Worm (Caenorhabditis elegans): Measurements from ENCODE around the gene pitp-1.

Gene pitp-1

ce11 chrIII:3541093-3541492 lies 11.5 kb upstream of the pitp-1 start:
- TF ChIP-seq aly-1 (tag; optimal IDR thresholded peaks at IDR 0.05) = no peak
- TF ChIP-seq hnd-1 (tag; optimal IDR thresholded peaks at IDR 0.05) = no peak
- no peak for TF ChIP-seq scrt-1 (GFP tag; IDR thresholded peaks at IDR 0.05)
- no peak for TF ChIP-seq F13C5.2 (tag; optimal IDR thresholded peaks at IDR 0.05)
- no peak for TF ChIP-seq ceh-36 (tag; optimal IDR thresholded peaks at IDR 0.05)

- TF ChIP-seq hnd-1 (tag; optimal IDR thresholded peaks at IDR 0.05) (no peak), tbx-37 (GFP tag; conservative IDR thresholded peaks at IDR 0.05) (0 out of 2 replicates have a peak, but pooled peaks have one; percentile 24), B0310.2 (tag; optimal IDR thresholded peaks at IDR 0.05) (no peak), pes-1 (GFP tag; IDR thresholded peaks at IDR 0.05) (peak; percentile 70)
Measured at ce11 chrIII:3540424-3540823, 10.8 kb upstream of the pitp-1 start.

DNA sequence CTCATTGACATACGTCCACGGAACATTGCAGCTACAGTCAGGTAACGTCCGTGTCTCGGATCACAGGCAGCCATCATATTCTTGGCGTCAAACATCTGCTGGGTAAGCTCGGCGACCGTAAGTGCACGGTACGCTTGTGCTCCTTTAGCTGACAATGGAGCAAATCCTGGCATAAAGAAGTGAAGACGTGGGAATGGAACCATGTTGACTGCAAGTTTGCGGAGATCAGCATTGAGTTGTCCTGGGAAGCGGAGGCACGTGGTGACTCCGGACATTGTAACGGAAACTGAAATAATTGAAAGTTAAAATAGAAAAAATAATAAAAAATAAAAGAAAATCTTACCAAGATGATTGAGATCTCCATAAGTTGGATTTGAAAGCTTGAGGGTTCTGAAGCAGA lies 9.9 kb upstream of the pitp-1 start:
- TF ChIP-seq hmg-4 (GFP tag; optimal IDR thresholded peaks at IDR 0.05) (no peak), scrt-1 (GFP tag; IDR thresholded peaks at IDR 0.05) (no peak), hmbx-1 (tag; optimal IDR thresholded peaks at IDR 0.05) (no peak), aly-1 (tag; optimal IDR thresholded peaks at IDR 0.05) (no peak), sea-1 (GFP tag; conservative IDR thresholded peaks at IDR 0.05) (no peak), ama-1 (optimal IDR thresholded peaks at IDR 0.05) (no peak)

DNA sequence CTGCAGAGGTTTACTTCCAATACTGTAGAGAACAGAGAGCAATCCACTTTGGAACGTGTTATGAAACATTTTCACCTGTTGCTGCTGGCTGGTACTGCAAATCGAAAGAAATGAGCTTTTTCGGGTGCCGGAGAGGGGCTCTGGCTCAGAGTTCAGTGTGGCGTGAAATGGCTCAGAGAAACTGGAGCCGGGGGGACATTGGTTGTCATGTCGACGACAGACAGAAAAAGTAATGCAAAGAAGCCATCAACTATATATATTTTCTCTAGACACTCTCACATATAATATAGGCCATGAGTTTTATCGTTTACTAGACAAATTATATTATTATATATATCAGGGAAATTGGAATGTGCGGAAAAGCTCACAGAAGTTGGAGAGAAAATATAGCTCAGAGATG lies 7.8 kb upstream of the pitp-1 start, which contains the start of gene cfap-20:
TSS of gene cfap-20 (minus strand) at position 101 of the 400 bp plus-strand sequence.
- TF ChIP-seq F13C5.2 (tag; optimal IDR thresholded peaks at IDR 0.05) (no peak), sea-1 (GFP tag; conservative IDR thresholded peaks at IDR 0.05) (no peak), scrt-1 (GFP tag; IDR thresholded peaks at IDR 0.05) (no peak), ceh-13 (GFP tag; optimal IDR thresholded peaks at IDR 0.05) (no peak), pes-1 (GFP tag; IDR thresholded peaks at IDR 0.05) (no peak), flt-1 (GFP tag; IDR thresholded peaks at IDR 0.05) (no peak), tbx-37 (GFP tag; conservative IDR thresholded peaks at IDR 0.05) (no peak), aly-1 (tag; optimal IDR thresholded peaks at IDR 0.05) (no peak), ceh-36 (tag; optimal IDR thresholded peaks at IDR 0.05) (no peak), B0310.2 (tag; optimal IDR thresholded peaks at IDR 0.05) (no peak), tra-4 (tag; optimal IDR thresholded peaks at IDR 0.05) (no peak), ets-7 (tag; optimal IDR thresholded peaks at IDR 0.05) (no peak), hnd-1 (tag; optimal IDR thresholded peaks at IDR 0.05) (no peak), tbx-11 (GFP tag; IDR thresholded peaks at IDR 0.05) (no peak), hmbx-1 (tag; optimal IDR thresholded peaks at IDR 0.05) (no peak)

- no peak for TF ChIP-seq tra-4 (tag; optimal IDR thresholded peaks at IDR 0.05)
- no peak for TF ChIP-seq F13C5.2 (tag; optimal IDR thresholded peaks at IDR 0.05)
- no peak for TF ChIP-seq aly-1 (tag; optimal IDR thresholded peaks at IDR 0.05)
- no peak for TF ChIP-seq ceh-36 (tag; optimal IDR thresholded peaks at IDR 0.05)
- TF ChIP-seq sea-1 (GFP tag; conservative IDR thresholded peaks at IDR 0.05) = no peak
- no peak for TF ChIP-seq pes-1 (GFP tag; IDR thresholded peaks at IDR 0.05)
- TF ChIP-seq tbx-37 (GFP tag; conservative IDR thresholded peaks at IDR 0.05) = no peak
- no peak for TF ChIP-seq hmbx-1 (tag; optimal IDR thresholded peaks at IDR 0.05)
- TF ChIP-seq scrt-1 (GFP tag; IDR thresholded peaks at IDR 0.05) = no peak
- no peak for TF ChIP-seq hmg-4 (GFP tag; optimal IDR thresholded peaks at IDR 0.05)
Measured at ce11 chrIII:3534185-3534584, 4.6 kb upstream of the pitp-1 start.

ce11 chrIII:3532035-3532434 lies 2.4 kb upstream of the pitp-1 start:
- TF ChIP-seq F13C5.2 (tag; optimal IDR thresholded peaks at IDR 0.05) (no peak), tbx-11 (GFP tag; IDR thresholded peaks at IDR 0.05) (no peak), ceh-13 (GFP tag; optimal IDR thresholded peaks at IDR 0.05) (no peak), B0310.2 (tag; optimal IDR thresholded peaks at IDR 0.05) (no peak), hmbx-1 (tag; optimal IDR thresholded peaks at IDR 0.05) (no peak), hmg-4 (GFP tag; optimal IDR thresholded peaks at IDR 0.05) (no peak), tra-4 (tag; optimal IDR thresholded peaks at IDR 0.05) (no peak), aly-1 (tag; optimal IDR thresholded peaks at IDR 0.05) (no peak), ceh-36 (tag; optimal IDR thresholded peaks at IDR 0.05) (no peak)

DNA sequence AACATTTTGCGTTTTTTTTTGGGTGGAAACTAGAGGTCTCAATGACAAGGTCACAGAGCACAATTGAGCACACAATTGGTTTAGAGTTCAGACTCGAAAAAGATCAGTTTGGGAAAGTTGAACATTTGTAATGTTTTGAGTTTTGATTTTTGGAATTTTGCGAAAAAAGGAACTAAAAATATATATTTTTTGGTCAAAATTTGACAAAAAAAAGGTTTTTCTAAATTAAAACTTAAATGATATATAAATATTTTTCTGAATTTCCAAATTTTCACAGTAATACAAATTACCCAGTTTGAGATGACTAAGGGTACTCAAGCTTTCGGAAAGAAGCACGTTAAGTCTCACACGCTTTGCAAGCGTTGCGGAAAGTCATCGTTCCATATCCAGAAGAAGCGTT lies 1.3 kb downstream of the pitp-1 start, which contains the start of gene rpl-37:
TSS of gene rpl-37 (plus strand) at position 301 of the 400 bp plus-strand sequence.
- TF ChIP-seq ets-7 (tag; optimal IDR thresholded peaks at IDR 0.05) = no peak
- TF ChIP-seq ama-1 (optimal IDR thresholded peaks at IDR 0.05) = no peak
- TF ChIP-seq flt-1 (GFP tag; IDR thresholded peaks at IDR 0.05) = no peak
- no peak for TF ChIP-seq hmg-4 (GFP tag; optimal IDR thresholded peaks at IDR 0.05)
- TF ChIP-seq tbx-11 (GFP tag; IDR thresholded peaks at IDR 0.05) = no peak
- no peak for TF ChIP-seq hmbx-1 (tag; optimal IDR thresholded peaks at IDR 0.05)
- no peak for TF ChIP-seq tbx-37 (GFP tag; conservative IDR thresholded peaks at IDR 0.05)

DNA sequence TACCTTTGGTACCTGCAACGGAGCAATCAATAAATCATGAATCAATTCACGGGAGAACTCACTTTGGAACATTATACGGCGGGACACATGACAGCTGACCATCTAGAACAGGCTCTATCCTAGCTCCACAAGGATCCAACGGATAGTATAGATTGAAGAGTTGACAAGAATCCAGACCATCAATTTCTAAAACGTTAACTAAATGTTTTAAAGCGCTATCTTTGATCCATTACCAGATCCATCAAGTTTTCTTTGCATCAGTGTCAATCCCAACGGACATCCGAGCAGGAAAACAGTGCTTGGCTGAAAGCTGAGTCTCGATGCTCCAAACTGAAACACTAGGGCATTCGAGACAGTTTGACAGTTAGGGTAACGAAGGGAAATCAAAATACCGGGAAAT lies 6.2 kb downstream of the pitp-1 start:
- TF ChIP-seq ets-7 (tag; optimal IDR thresholded peaks at IDR 0.05) = no peak

ce11 chrIII:3520417-3520816 lies 9.2 kb downstream of the pitp-1 start:
- TF ChIP-seq hmg-4 (GFP tag; optimal IDR thresholded peaks at IDR 0.05) (no peak), ets-7 (tag; optimal IDR thresholded peaks at IDR 0.05) (no peak), scrt-1 (GFP tag; IDR thresholded peaks at IDR 0.05) (no peak)

Data from whole organism, early embryonic.